Worm (Caenorhabditis elegans): ENCODE measurements around the gene gtf-2H1.
A peak's percentile ranks its signal among the peaks of the same experiment; 100 is the strongest.

gtf-2H1 gene

DNA sequence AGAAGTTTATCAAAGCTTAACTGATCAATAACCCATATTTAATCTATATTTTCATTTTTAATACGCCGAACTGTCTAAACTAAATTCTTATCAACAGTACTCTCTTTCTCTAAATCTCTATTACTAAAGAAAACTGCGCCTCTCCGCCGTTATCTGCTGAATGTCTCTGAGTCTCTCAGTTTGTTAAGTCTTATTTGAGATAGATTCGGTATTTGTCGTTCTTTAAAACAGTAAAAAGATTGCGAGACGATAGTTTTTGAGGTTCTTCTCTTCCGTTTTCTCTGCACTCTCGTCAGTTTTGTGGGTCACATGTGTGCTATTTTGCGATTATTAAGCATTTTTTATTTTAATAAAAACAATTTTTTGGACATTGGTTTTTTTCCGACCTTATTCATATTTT is 42.6 kb upstream of the gtf-2H1 start, which contains the start of gene sma-10 (continued):
- TF ChIP-seq ces-1 (GFP tag; optimal IDR thresholded peaks at IDR 0.05) (no peak), nhr-48 (tag; optimal IDR thresholded peaks at IDR 0.05) (peak; percentile 64), jun-1 (tag; optimal IDR thresholded peaks at IDR 0.05) (no peak), ztf-11 (tag; optimal IDR thresholded peaks at IDR 0.05) (no peak), ceh-82 (tag; optimal IDR thresholded peaks at IDR 0.05) (no peak), rbr-2 (tag; optimal IDR thresholded peaks at IDR 0.05) (no peak), ceh-44 (GFP tag; IDR thresholded peaks at IDR 0.05) (no peak), hlh-30 (tag; optimal IDR thresholded peaks at IDR 0.05; ENCODE audit: insufficient read depth) (peak; percentile 71), aly-2 (tag; optimal IDR thresholded peaks at IDR 0.05) (no peak), lin-38 (GFP tag; IDR thresholded peaks at IDR 0.05) (peak; percentile 52), dmd-6 (GFP tag; IDR thresholded peaks at IDR 0.05) (peak; percentile 83), vab-7 (GFP tag; IDR thresholded peaks at IDR 0.05) (no peak), ceh-62 (tag; optimal IDR thresholded peaks at IDR 0.05) (no peak), R02D3.7 (tag; optimal IDR thresholded peaks at IDR 0.05) (no peak), dmd-8 (GFP tag; IDR thresholded peaks at IDR 0.05) (no peak), ceh-20 (GFP tag; IDR thresholded peaks at IDR 0.05) (no peak), dpl-1 (GFP tag; optimal IDR thresholded peaks at IDR 0.05) (peak; percentile 34), nhr-76 (tag; optimal IDR thresholded peaks at IDR 0.05) (no peak), F10B5.3 (tag; optimal IDR thresholded peaks at IDR 0.05) (no peak), dve-1 (tag; optimal IDR thresholded peaks at IDR 0.05; ENCODE audit: insufficient read depth) (peak; percentile 98), unc-62 (GFP tag; optimal IDR thresholded peaks at IDR 0.05 in 1 of 2) (peak in 1 of 2 experiments; percentile 49), unc-62 (tag; optimal IDR thresholded peaks at IDR 0.05) (no peak), zfp-3 (GFP tag; conservative IDR thresholded peaks at IDR 0.05) (no peak), nhr-6 (tag; optimal IDR thresholded peaks at IDR 0.05) (no peak), spr-3 (GFP tag; optimal IDR thresholded peaks at IDR 0.05) (no peak), mxl-3 (GFP tag; optimal IDR thresholded peaks at IDR 0.05) (peak; percentile 32), unc-130 (GFP tag; optimal IDR thresholded peaks at IDR 0.05) (no peak), lin-15B (tag; optimal IDR thresholded peaks at IDR 0.05) (no peak), snpc-1.2 (GFP tag; IDR thresholded peaks at IDR 0.05) (no peak), F44E2.7 (GFP tag; IDR thresholded peaks at IDR 0.05) (no peak), saeg-2 (GFP tag; IDR thresholded peaks at IDR 0.05) (no peak), attf-4 (tag; optimal IDR thresholded peaks at IDR 0.05) (no peak), spr-1 (tag; optimal IDR thresholded peaks at IDR 0.05) (no peak), ctbp-1 (GFP tag; IDR thresholded peaks at IDR 0.05) (no peak), cey-2 (tag; optimal IDR thresholded peaks at IDR 0.05; ENCODE audit: borderline replicate concordance, insufficient read depth) (peak; percentile 38), nhr-25 (tag; optimal IDR thresholded peaks at IDR 0.05; ENCODE audit: borderline replicate concordance, insufficient read depth) (no peak), F37D6.2 (tag; optimal IDR thresholded peaks at IDR 0.05) (no peak), nhr-28 (tag; optimal IDR thresholded peaks at IDR 0.05) (peak; percentile 92), dmd-9 (GFP tag; IDR thresholded peaks at IDR 0.05) (no peak), madf-9 (GFP tag; conservative IDR thresholded peaks at IDR 0.05) (no peak), Y75B8A.6 (GFP tag; IDR thresholded peaks at IDR 0.05) (no peak), pha-4 (GFP tag; IDR thresholded peaks at IDR 0.05) (peak; percentile 65), pha-4 (tag; optimal IDR thresholded peaks at IDR 0.05) (no peak), fos-1 (tag; optimal IDR thresholded peaks at IDR 0.05) (no peak), lim-7 (GFP tag; IDR thresholded peaks at IDR 0.05) (no peak), pqm-1 (tag; optimal IDR thresholded peaks at IDR 0.05) (peak; percentile 99), ama-1 (optimal IDR thresholded peaks at IDR 0.05) (no peak), madf-5 (GFP tag; IDR thresholded peaks at IDR 0.05) (no peak), tag-97 (GFP tag; IDR thresholded peaks at IDR 0.05) (no peak), daf-8 (GFP tag; IDR thresholded peaks at IDR 0.05) (no peak), mxl-2 (GFP tag; conservative IDR thresholded peaks at IDR 0.05) (no peak), zfp-2 (tag; optimal IDR thresholded peaks at IDR 0.05) (no peak), lin-29 (GFP tag; IDR thresholded peaks at IDR 0.05) (no peak)

Measured in whole organism, L4 larva.